Worm (Caenorhabditis elegans) whole organism, L1 larva: Measurements from ENCODE around the gene Y68A4A.13.

ENCODE experiments used
- C04F5.9 ChIP-seq: sonication (generic microtip); optimal IDR thresholded peaks from 2 replicates; lab custom pipeline; 2016; ENCODE audit warnings: missing genetic modification characterization, missing compliant biosample characterization
- C34B4.2 ChIP-seq: sonication (generic microtip); optimal IDR thresholded peaks from 2 replicates; lab custom pipeline; 2017; ENCODE audit warnings: mild to moderate bottlenecking, missing genetic modification characterization, missing compliant biosample characterization
- aly-2 ChIP-seq: fragments of 150-350 bp; optimal IDR thresholded peaks from 2 replicates; lab custom pipeline; 2014; ENCODE audit warnings: missing biosample characterization, missing genetic modification characterization
- ama-1 ChIP-seq: fragments of 150-350 bp; optimal IDR thresholded peaks from 2 replicates; lab custom pipeline; 2014
- ceh-63 ChIP-seq: fragments of 200-800 bp; sonication (Bioruptor generic); optimal IDR thresholded peaks from 2 replicates; lab custom pipeline; 2018; ENCODE audit warnings: mild to moderate bottlenecking, missing genetic modification characterization, missing compliant biosample characterization
- ceh-82 ChIP-seq, 3 experiments: fragments of 150-350 bp in 1 of 3; sonication (generic microtip) in 2 of 3; optimal IDR thresholded peaks; 2 replicates each; lab custom pipeline; 2014 to 2017; ENCODE audit warnings: missing biosample characterization in 3 of 3, missing genetic modification characterization in 3 of 3
- ceh-90 ChIP-seq: sonication (generic microtip); optimal IDR thresholded peaks from 2 replicates; lab custom pipeline; 2016; ENCODE audit warnings: missing genetic modification characterization, missing compliant biosample characterization
- elt-2 ChIP-seq: sonication (generic microtip); optimal IDR thresholded peaks from 2 replicates; lab custom pipeline; 2016; ENCODE audit warnings: missing genetic modification characterization, mild to moderate bottlenecking, inconsistent platforms, missing compliant biosample characterization, missing genetic modification reagents
- ets-5 ChIP-seq: fragments of 200-800 bp; sonication (Bioruptor generic); IDR thresholded peaks from 2 replicates; pipeline ENCODE4 v1.3.6; 2022; ENCODE audit warnings: missing genetic modification characterization, missing compliant biosample characterization
- fkh-10 ChIP-seq: sonication (generic microtip); optimal IDR thresholded peaks from 2 replicates; lab custom pipeline; 2017; ENCODE audit warnings: missing biosample characterization, missing genetic modification reagents, missing genetic modification characterization
- fos-1 ChIP-seq: fragments of 150-350 bp; optimal IDR thresholded peaks from 2 replicates; lab custom pipeline; 2014; ENCODE audit warnings: missing biosample characterization, missing genetic modification characterization
- grh-1 ChIP-seq: fragments of 200-800 bp; sonication (Bioruptor generic); IDR thresholded peaks from 2 replicates; pipeline ENCODE4 v1.3.6; 2022; ENCODE audit warnings: missing genetic modification reagents, missing genetic modification characterization, missing compliant biosample characterization
- hlh-4 ChIP-seq: sonication (generic microtip); optimal IDR thresholded peaks from 2 replicates; lab custom pipeline; 2016; ENCODE audit warnings: mild to moderate bottlenecking, missing genetic modification characterization, missing compliant biosample characterization
- jun-1 ChIP-seq: fragments of 150-350 bp; optimal IDR thresholded peaks from 2 replicates; lab custom pipeline; 2014; ENCODE audit warnings: missing biosample characterization, missing genetic modification reagents, missing genetic modification characterization
- lin-14 ChIP-seq: fragments of 200-800 bp; sonication (Bioruptor generic); optimal IDR thresholded peaks from 2 replicates; lab custom pipeline; 2018; ENCODE audit warnings: mild to moderate bottlenecking, missing genetic modification characterization, moderate library complexity, missing compliant biosample characterization
- lin-35 ChIP-seq, 2 experiments: fragments of 150-350 bp; optimal IDR thresholded peaks; 2 replicates each; lab custom pipeline; 2014; ENCODE audit warnings: missing biosample characterization in 2 of 2, missing genetic modification characterization in 2 of 2, missing genetic modification reagents in 2 of 2
- mef-2 ChIP-seq: fragments of 150-350 bp; optimal IDR thresholded peaks from 2 replicates; lab custom pipeline; 2014; ENCODE audit warnings: missing biosample characterization, missing genetic modification characterization
- mep-1 ChIP-seq: fragments of 150-350 bp; optimal IDR thresholded peaks from 2 replicates; lab custom pipeline; 2014; ENCODE audit warnings: missing biosample characterization, missing genetic modification characterization
- nhr-11 ChIP-seq: fragments of 150-350 bp; optimal IDR thresholded peaks from 2 replicates; lab custom pipeline; 2014; ENCODE audit warnings: missing biosample characterization, missing genetic modification characterization
- pqm-1 ChIP-seq: sonication (generic microtip); optimal IDR thresholded peaks from 3 replicates; lab custom pipeline; 2017; ENCODE audit warnings: missing biosample characterization, missing genetic modification characterization
- skn-1 ChIP-seq: fragments of 150-350 bp; optimal IDR thresholded peaks from 2 replicates; lab custom pipeline; 2014; ENCODE audit warnings: missing biosample characterization, missing genetic modification characterization
- snpc-4 ChIP-seq: fragments of 150-350 bp; optimal IDR thresholded peaks from 2 replicates; lab custom pipeline; 2014; ENCODE audit warnings: missing biosample characterization, missing genetic modification characterization
- sptf-1 ChIP-seq: fragments of 150-350 bp; optimal IDR thresholded peaks from 2 replicates; lab custom pipeline; 2014; ENCODE audit warnings: missing biosample characterization, missing genetic modification characterization
- sup-37 ChIP-seq: fragments of 200-800 bp; sonication (Bioruptor generic); optimal IDR thresholded peaks from 2 replicates; lab custom pipeline; 2018; ENCODE audit warnings: mild to moderate bottlenecking, missing genetic modification characterization, missing compliant biosample characterization
- tbx-2 ChIP-seq: sonication (generic microtip); optimal IDR thresholded peaks from 2 replicates; lab custom pipeline; 2016; ENCODE audit warnings: missing genetic modification characterization, missing compliant biosample characterization
- tlp-1 ChIP-seq: fragments of 150-350 bp; optimal IDR thresholded peaks from 2 replicates; lab custom pipeline; 2014; ENCODE audit warnings: missing biosample characterization, missing genetic modification characterization
- unc-62 ChIP-seq: fragments of 150-350 bp; optimal IDR thresholded peaks from 2 replicates; lab custom pipeline; 2014; ENCODE audit warnings: missing biosample characterization, missing genetic modification reagents, missing genetic modification characterization
- unc-98 ChIP-seq: fragments of 200-800 bp; sonication (Bioruptor generic); IDR thresholded peaks from 2 replicates; pipeline ENCODE4 v1.3.6; 2022; ENCODE audit warnings: missing genetic modification characterization, missing compliant biosample characterization
- xbp-1 ChIP-seq: sonication (generic microtip); optimal IDR thresholded peaks from 2 replicates; lab custom pipeline; 2016; ENCODE audit warnings: missing genetic modification characterization, missing compliant biosample characterization

Gene Y68A4A.13

DNA sequence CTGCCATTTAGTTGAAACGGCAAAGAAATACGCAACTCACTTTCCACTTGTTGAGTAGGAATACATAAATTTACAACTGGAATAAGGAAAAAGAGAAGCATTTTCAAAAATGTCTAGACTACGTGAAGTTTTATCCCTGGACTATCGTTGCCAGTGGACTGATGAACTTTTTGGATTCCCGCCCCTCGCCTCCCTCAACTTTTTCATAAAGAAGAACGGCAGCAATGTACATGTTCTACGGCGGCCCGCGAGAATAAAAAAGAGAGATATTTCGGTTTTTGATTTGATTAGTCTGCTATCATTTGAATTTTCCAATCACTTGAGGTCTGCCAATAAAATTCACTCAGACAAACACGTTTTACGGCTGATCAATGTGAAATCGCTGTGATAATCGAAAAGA, 41.0 kb upstream of the Y68A4A.13 start, which contains the start of gene clec-243:
Gene clec-243, minus strand, starts transcription at position 101 of the 400 bp plus-strand sequence.
- TF ChIP-seq C04F5.9 (tag; lab: Kevin White, UChicago) (no peak), ama-1 (lab: Kevin White, UChicago) (no peak), C34B4.2 (tag; lab: Kevin White, UChicago) (no peak), snpc-4 (tag; lab: Kevin White, UChicago) (no peak), mep-1 (tag; lab: Kevin White, UChicago) (no peak), ceh-63 (GFP tag; lab: Kevin White, UChicago) (no peak), mef-2 (tag; lab: Kevin White, UChicago) (no peak), xbp-1 (tag; lab: Kevin White, UChicago) (no peak), aly-2 (tag; lab: Kevin White, UChicago) (no peak), skn-1 (tag; lab: Kevin White, UChicago) (no peak), fkh-10 (GFP tag; lab: Kevin White, UChicago) (no peak), unc-62 (GFP tag; lab: Kevin White, UChicago) (no peak), sptf-1 (tag; lab: Kevin White, UChicago) (no peak), unc-98 (GFP tag; lab: Robert Waterston, UW) (no peak), fos-1 (tag; lab: Kevin White, UChicago) (no peak)

DNA sequence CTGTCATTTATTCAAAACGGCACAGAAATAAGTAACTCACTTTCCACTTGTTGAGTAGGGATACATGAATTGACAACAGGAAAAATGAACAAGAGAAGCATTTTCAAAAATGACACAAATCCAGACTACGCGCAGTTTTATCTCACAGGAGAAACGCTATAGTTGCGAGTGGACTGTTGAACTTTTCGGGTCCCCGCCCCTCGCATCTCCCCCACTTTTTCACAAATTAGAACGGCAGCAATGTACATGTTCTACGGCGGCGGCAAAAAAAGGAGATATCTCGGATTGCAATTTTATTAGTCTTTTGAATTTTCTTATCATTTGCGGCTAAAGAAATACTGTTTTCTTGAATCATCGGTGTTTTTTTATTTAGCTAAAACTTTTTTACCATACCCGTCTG, 37.5 kb upstream of the Y68A4A.13 start, which contains the start of gene clec-242:
Gene clec-242, minus strand, starts transcription at position 101 of the 400 bp plus-strand sequence.
- TF ChIP-seq ceh-82 (tag; optimal IDR thresholded peaks at IDR 0.05; lab: Kevin White, UChicago) (no peak), lin-14 (GFP tag; lab: Kevin White, UChicago) (no peak)

DNA sequence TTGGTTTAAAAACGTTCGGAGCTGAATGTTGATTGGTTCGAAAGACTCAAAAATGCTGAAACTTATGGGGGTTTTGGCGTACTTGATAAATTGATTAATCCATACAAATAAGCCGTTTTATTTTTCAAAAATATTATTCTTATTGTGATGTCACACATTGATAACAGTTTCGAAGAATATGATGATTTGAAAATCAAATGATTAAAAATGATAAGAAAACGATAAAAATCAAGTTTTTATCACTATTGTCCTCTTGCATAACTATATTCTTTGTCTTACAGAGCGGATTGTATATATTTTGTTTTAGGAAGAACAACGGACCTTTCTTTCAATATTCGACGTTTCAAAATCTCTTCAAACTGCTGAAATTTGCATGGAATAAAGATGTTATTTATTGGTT, 35.1 kb upstream of the Y68A4A.13 start:
- TF ChIP-seq elt-2 (peak; percentile 79), hlh-4 (tag; lab: Kevin White, UChicago) (no peak), tlp-1 (tag; lab: Kevin White, UChicago) (peak; percentile 48)

DNA sequence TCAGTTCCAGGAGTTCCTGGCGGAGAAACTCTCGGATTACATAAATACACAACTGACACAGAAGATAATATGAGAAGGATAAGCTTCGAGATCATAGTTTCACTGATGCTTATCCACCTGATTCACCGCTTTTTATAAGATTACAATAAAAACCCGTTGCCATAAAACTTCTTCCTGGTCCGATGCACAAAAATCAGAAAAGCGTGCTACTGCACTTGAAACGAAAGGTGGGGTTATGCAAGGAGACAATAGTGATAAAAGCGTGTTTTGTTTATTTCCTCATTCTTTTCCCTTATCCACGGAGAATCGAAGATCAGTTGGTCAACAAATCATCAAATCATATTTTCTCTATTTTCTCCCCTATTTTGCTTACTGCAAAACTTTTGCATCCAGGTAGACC, 34.6 kb upstream of the Y68A4A.13 start, which contains the start of gene Y68A4B.3:
Gene Y68A4B.3, minus strand, starts transcription at position 101 of the 400 bp plus-strand sequence.
- TF ChIP-seq nhr-11 (tag; lab: Kevin White, UChicago) (no peak), ceh-82 (tag; optimal IDR thresholded peaks at IDR 0.05; lab: Kevin White, UChicago) (no peak), snpc-4 (tag; lab: Kevin White, UChicago) (no peak), tbx-2 (no peak), ceh-90 (tag; lab: Kevin White, UChicago) (no peak)

DNA sequence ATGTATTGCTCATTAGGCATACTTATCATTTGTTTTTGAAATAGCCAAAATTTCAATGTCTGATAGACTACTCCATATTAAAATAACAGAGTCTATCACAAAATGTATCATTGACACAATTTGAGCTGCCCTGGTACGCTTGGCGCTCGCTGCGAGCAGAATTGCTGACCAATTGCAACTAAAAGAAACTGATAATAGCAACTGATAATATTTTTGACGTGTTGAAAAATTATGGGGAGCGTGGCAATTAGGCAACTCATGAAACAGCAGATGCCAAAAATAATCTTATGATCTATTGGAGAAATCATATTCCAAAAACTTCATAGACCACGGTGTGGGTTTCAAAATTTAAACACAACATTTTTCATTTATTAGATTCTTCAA, 33.3 kb upstream of the Y68A4A.13 start:
- TF ChIP-seq grh-1 (GFP tag; lab: Robert Waterston, UW) (no peak), elt-2 (peak; percentile 95)

DNA sequence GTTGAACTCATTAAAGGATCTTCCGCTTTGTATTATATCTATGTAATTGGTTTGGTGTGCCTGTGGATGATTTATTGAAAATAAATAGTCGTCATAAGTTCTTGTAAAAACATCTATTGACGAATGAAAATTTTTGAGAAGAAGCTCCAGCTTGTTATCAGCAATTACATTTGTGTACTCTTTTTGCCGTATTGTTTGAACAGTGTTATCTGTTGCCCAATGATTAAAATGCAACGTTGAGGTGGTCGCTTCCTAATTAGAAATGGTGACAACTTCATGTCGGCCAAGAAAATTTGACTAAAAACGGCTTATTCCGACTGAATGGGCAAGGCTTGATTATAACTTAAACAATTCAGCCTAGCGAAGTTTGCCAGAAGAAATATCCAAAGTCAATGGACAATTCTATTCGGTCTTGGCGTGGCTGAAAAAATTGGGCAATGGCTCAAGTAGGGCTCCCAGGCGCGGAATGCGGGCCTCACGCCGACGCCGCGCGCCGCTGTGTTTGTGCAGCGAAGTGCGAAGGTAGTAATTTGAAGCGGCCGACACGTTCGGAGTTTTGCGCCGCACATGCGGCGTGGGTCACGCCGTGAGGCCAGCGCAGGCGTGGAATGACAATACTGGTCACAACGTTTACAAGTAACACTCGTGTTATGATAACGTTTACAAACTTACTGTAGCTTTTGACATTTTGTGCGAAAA, 32.8 kb upstream of the Y68A4A.13 start:
- TF ChIP-seq sup-37 (no peak), elt-2 (peak; percentile 73)
- TF ChIP-seq, all 84 proteins: peak for 1

DNA sequence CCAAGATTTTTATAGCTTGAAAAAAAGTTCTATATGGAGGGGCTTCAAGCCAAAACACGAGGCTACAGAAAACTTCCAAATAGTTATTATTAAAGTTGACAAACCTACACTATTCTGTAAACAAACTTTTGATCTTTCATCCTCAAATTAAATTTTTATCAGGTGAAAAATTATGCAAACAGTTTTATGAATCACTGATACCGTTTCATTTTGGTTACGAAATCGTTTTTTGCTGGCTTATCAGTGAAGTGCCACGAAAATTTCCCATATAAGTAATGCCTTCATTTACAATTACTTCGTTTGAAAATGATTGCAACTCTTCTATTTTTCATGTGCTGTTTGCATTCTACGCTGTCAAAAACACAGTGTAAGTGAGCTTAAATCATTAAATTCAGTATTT, 30.9 kb upstream of the Y68A4A.13 start, which contains the start of gene T19C9.8:
Gene T19C9.8, plus strand, starts transcription at position 299 of the 400 bp plus-strand sequence.
- TF ChIP-seq elt-2 (peak; percentile 94), fos-1 (tag; lab: Kevin White, UChicago) (no peak), ets-5 (GFP tag; lab: Robert Waterston, UW) (no peak), jun-1 (peak; percentile 12), lin-35 (GFP tag; optimal IDR thresholded peaks at IDR 0.05; lab: Kevin White, UChicago) (peak in 1 of 2 experiments; percentile 2), pqm-1 (tag; lab: Kevin White, UChicago) (peak; percentile 1), nhr-11 (tag; lab: Kevin White, UChicago) (no peak), sptf-1 (tag; lab: Kevin White, UChicago) (no peak), lin-14 (GFP tag; lab: Kevin White, UChicago) (peak; percentile 17), mef-2 (tag; lab: Kevin White, UChicago) (no peak)
